Fruit fly (Drosophila melanogaster) whole organism, embryonic: ENCODE data around the gene CG33181.

ENCODE experiments used
- CG10147 ChIP-seq: fragments of 200-800 bp; sonication (Bioruptor generic); optimal IDR thresholded peaks from 2 replicates; lab custom pipeline; 2019; ENCODE audit warnings: missing biosample characterization, mild to moderate bottlenecking, missing genetic modification characterization, moderate library complexity
- CG10267 ChIP-seq: fragments of 200-800 bp; sonication (Bioruptor generic); optimal IDR thresholded peaks from 2 replicates; lab custom pipeline; 2018; ENCODE audit warnings: missing biosample characterization, mild to moderate bottlenecking, missing genetic modification characterization, moderate library complexity
- CG11247 ChIP-seq: fragments of 200-800 bp; sonication (Bioruptor generic); IDR thresholded peaks from 2 replicates; pipeline ENCODE4 v1.3.6; 2022; ENCODE audit warnings: missing biosample characterization, missing genetic modification characterization
- CG12391 ChIP-seq: fragments of 200-800 bp; sonication (Bioruptor generic); optimal IDR thresholded peaks from 3 replicates; lab custom pipeline; 2018; ENCODE audit warnings: missing biosample characterization, mild to moderate bottlenecking, missing genetic modification characterization, moderate library complexity
- CG12942 ChIP-seq: fragments of 200-800 bp; sonication (Bioruptor generic); optimal IDR thresholded peaks from 3 replicates; lab custom pipeline; 2016; ENCODE audit warnings: missing biosample characterization, missing genetic modification characterization
- CG13123 ChIP-seq: fragments of 200-800 bp; sonication (Bioruptor generic); optimal IDR thresholded peaks from 2 replicates; lab custom pipeline; 2016; ENCODE audit warnings: missing biosample characterization, missing genetic modification characterization
- CG13424 ChIP-seq: fragments of 200-800 bp; sonication (Bioruptor generic); optimal IDR thresholded peaks from 2 replicates; lab custom pipeline; 2019; ENCODE audit warnings: missing biosample characterization, mild to moderate bottlenecking, missing genetic modification characterization, moderate library complexity
- CG1792 ChIP-seq: fragments of 200-800 bp; sonication (Bioruptor generic); optimal IDR thresholded peaks from 2 replicates; lab custom pipeline; 2016; ENCODE audit warnings: missing biosample characterization, missing genetic modification characterization
- CG30020 ChIP-seq: fragments of 200-800 bp; optimal IDR thresholded peaks from 2 replicates; lab custom pipeline; 2019; ENCODE audit warnings: missing biosample characterization, mild to moderate bottlenecking, missing genetic modification characterization, moderate library complexity
- CG31224 ChIP-seq: fragments of 200-800 bp; sonication (Bioruptor generic); IDR thresholded peaks from 2 replicates; pipeline ENCODE4 v1.3.6; 2022; ENCODE audit warnings: missing biosample characterization, missing genetic modification characterization
- CG31388 ChIP-seq: fragments of 200-800 bp; sonication (Bioruptor generic); optimal IDR thresholded peaks from 2 replicates; lab custom pipeline; 2016; ENCODE audit warnings: missing biosample characterization, missing genetic modification characterization
- CG32767 ChIP-seq: fragments of 200-800 bp; sonication (Bioruptor generic); IDR thresholded peaks from 2 replicates; pipeline ENCODE4 v1.3.6; 2022; ENCODE audit warnings: missing biosample characterization, missing genetic modification characterization
- CG32772 ChIP-seq: fragments of 200-800 bp; sonication (Bioruptor generic); IDR thresholded peaks from 2 replicates; pipeline ENCODE4 v1.3.6; 2022; ENCODE audit warnings: missing biosample characterization, missing genetic modification characterization
- CG3407 ChIP-seq: fragments of 200-800 bp; sonication (Bioruptor generic); optimal IDR thresholded peaks from 2 replicates; lab custom pipeline; 2018; ENCODE audit warnings: missing biosample characterization, mild to moderate bottlenecking, missing genetic modification characterization
- CG3838 ChIP-seq: fragments of 200-800 bp; sonication (Bioruptor generic); optimal IDR thresholded peaks from 3 replicates; lab custom pipeline; 2016; ENCODE audit warnings: missing biosample characterization, missing genetic modification characterization
- CG4404 ChIP-seq: fragments of 200-800 bp; sonication (Bioruptor generic); IDR thresholded peaks from 2 replicates; pipeline ENCODE4 v1.3.6; 2022; ENCODE audit warnings: missing biosample characterization, missing genetic modification characterization
- CG5245 ChIP-seq: fragments of 200-800 bp; sonication (Bioruptor generic); optimal IDR thresholded peaks from 3 replicates; lab custom pipeline; 2016; ENCODE audit warnings: missing biosample characterization, missing genetic modification characterization
- CG5953 ChIP-seq: fragments of 200-800 bp; sonication (Bioruptor generic); IDR thresholded peaks from 2 replicates; pipeline ENCODE4 v1.3.6; 2022; ENCODE audit warnings: missing biosample characterization, missing genetic modification characterization
- CG6272 ChIP-seq: fragments of 200-800 bp; sonication (Bioruptor generic); IDR thresholded peaks from 2 replicates; pipeline ENCODE4 v1.3.6; 2022; ENCODE audit warnings: missing biosample characterization, missing genetic modification characterization
- CG7963 ChIP-seq: fragments of 200-800 bp; sonication (Bioruptor generic); IDR thresholded peaks from 3 replicates; pipeline ENCODE4 v1.3.6; 2022; ENCODE audit warnings: missing biosample characterization, missing genetic modification characterization; ENCODE audit not compliant: partially characterized antibody
- CG8290 ChIP-seq, 3 experiments: fragments of 200-800 bp; sonication (Bioruptor generic); optimal IDR thresholded peaks; 2 replicates each; lab custom pipeline; 2016 to 2019; ENCODE audit warnings: missing biosample characterization in 3 of 3, missing genetic modification characterization in 3 of 3, mild to moderate bottlenecking in 2 of 3, moderate library complexity in 1 of 3
- CG9215 ChIP-seq: fragments of 200-800 bp; sonication (Bioruptor generic); IDR thresholded peaks from 2 replicates; pipeline ENCODE4 v1.3.6; 2022; ENCODE audit warnings: missing biosample characterization, missing genetic modification characterization
- CoRest ChIP-seq: fragments of 200-800 bp; sonication (Bioruptor generic); optimal IDR thresholded peaks from 3 replicates; lab custom pipeline; 2018; ENCODE audit warnings: missing biosample characterization, mild to moderate bottlenecking, missing genetic modification characterization, moderate library complexity
- Dek ChIP-seq: fragments of 200-800 bp; sonication (Bioruptor generic); optimal IDR thresholded peaks from 3 replicates; lab custom pipeline; 2019; ENCODE audit warnings: missing biosample characterization, mild to moderate bottlenecking, missing genetic modification characterization, moderate library complexity
- Drgx ChIP-seq: fragments of 200-800 bp; sonication (Bioruptor generic); IDR thresholded peaks from 2 replicates; pipeline ENCODE4 v1.3.6; 2022; ENCODE audit warnings: missing biosample characterization, missing genetic modification characterization
- HLH4C ChIP-seq: fragments of 200-800 bp; sonication (Bioruptor generic); IDR thresholded peaks from 3 replicates; pipeline ENCODE4 v1.3.6; 2022; ENCODE audit warnings: missing biosample characterization, missing genetic modification characterization; ENCODE audit not compliant: partially characterized antibody
- Hand ChIP-seq: fragments of 200-800 bp; sonication (Bioruptor generic); optimal IDR thresholded peaks from 2 replicates; lab custom pipeline; 2017; ENCODE audit warnings: mild to moderate bottlenecking, missing biosample characterization, missing genetic modification reagents, missing genetic modification characterization
- Hmr ChIP-seq: fragments of 200-800 bp; sonication (Bioruptor generic); optimal IDR thresholded peaks from 3 replicates; lab custom pipeline; 2017; ENCODE audit warnings: mild to moderate bottlenecking, missing biosample characterization, missing genetic modification reagents, missing genetic modification characterization
- Hr3 ChIP-seq: fragments of 200-800 bp; sonication (Bioruptor generic); optimal IDR thresholded peaks from 3 replicates; lab custom pipeline; 2016; ENCODE audit warnings: missing biosample characterization, missing genetic modification characterization
- NC2β ChIP-seq: fragments of 200-800 bp; sonication (Bioruptor generic); optimal IDR thresholded peaks from 2 replicates; lab custom pipeline; 2016; ENCODE audit warnings: missing biosample characterization, missing genetic modification characterization
- Nf-YB ChIP-seq: fragments of 200-800 bp; sonication (Bioruptor generic); optimal IDR thresholded peaks from 3 replicates; lab custom pipeline; 2019; ENCODE audit warnings: missing biosample characterization, mild to moderate bottlenecking, missing genetic modification characterization, moderate library complexity
- Sox102F ChIP-seq: fragments of 200-800 bp; sonication (Bioruptor generic); optimal IDR thresholded peaks from 2 replicates; lab custom pipeline; 2018; ENCODE audit warnings: missing biosample characterization, mild to moderate bottlenecking, missing genetic modification characterization, moderate library complexity
- Stat92E ChIP-seq, 3 experiments: fragments of >200 bp in 2 of 3; fragments of 200-800 bp in 1 of 3; sonication (Bioruptor generic) in 1 of 3; optimal IDR thresholded peaks; 2 replicates each; lab custom pipeline; 2017 to 2019; ENCODE audit warnings: missing biosample characterization in 3 of 3, missing genetic modification characterization in 3 of 3, mild to moderate bottlenecking in 1 of 3, moderate library complexity in 1 of 3
- Xbp1 ChIP-seq: fragments of 200-800 bp; sonication (Bioruptor generic); optimal IDR thresholded peaks from 3 replicates; lab custom pipeline; 2016; ENCODE audit warnings: missing biosample characterization, mild to moderate bottlenecking, missing genetic modification characterization
- ara ChIP-seq: fragments of 200-800 bp; sonication (Bioruptor generic); IDR thresholded peaks from 2 replicates; pipeline ENCODE4 v1.3.6; 2022; ENCODE audit warnings: missing biosample characterization, missing genetic modification characterization
- crol ChIP-seq: fragments of 200-800 bp; sonication (Bioruptor generic); IDR thresholded peaks from 2 replicates; pipeline ENCODE4 v1.3.6; 2022; ENCODE audit warnings: missing biosample characterization, missing genetic modification characterization
- disco-r ChIP-seq: fragments of 200-800 bp; sonication (Bioruptor generic); optimal IDR thresholded peaks from 2 replicates; lab custom pipeline; 2016; ENCODE audit warnings: missing biosample characterization, missing genetic modification characterization
- dysf ChIP-seq: fragments of 200-800 bp; sonication (Bioruptor generic); IDR thresholded peaks from 3 replicates; pipeline ENCODE4 v1.3.6; 2022; ENCODE audit warnings: missing biosample characterization, missing genetic modification characterization
- fu2 ChIP-seq: fragments of 200-800 bp; sonication (Bioruptor generic); optimal IDR thresholded peaks from 2 replicates; lab custom pipeline; 2016; ENCODE audit warnings: missing biosample characterization, missing genetic modification characterization
- gro ChIP-seq: fragments of 200-800 bp; sonication (Bioruptor generic); optimal IDR thresholded peaks from 2 replicates; lab custom pipeline; 2016; ENCODE audit warnings: missing biosample characterization, missing genetic modification characterization
- lbe ChIP-seq: fragments of 200-800 bp; sonication (Bioruptor generic); optimal IDR thresholded peaks from 2 replicates; lab custom pipeline; 2016; ENCODE audit warnings: missing biosample characterization, mild to moderate bottlenecking, missing genetic modification characterization
- mirr ChIP-seq: fragments of 200-800 bp; sonication (Bioruptor generic); optimal IDR thresholded peaks from 3 replicates; lab custom pipeline; 2018; ENCODE audit warnings: missing biosample characterization, mild to moderate bottlenecking, missing genetic modification characterization
- mld ChIP-seq: fragments of 200-800 bp; sonication (Bioruptor generic); IDR thresholded peaks from 3 replicates; pipeline ENCODE4 v1.3.6; 2022; ENCODE audit warnings: missing biosample characterization, missing genetic modification characterization; ENCODE audit not compliant: partially characterized antibody
- rib ChIP-seq: fragments of 200-800 bp; sonication (Bioruptor generic); IDR thresholded peaks from 2 replicates; pipeline ENCODE4 v1.3.6; 2022; ENCODE audit warnings: missing biosample characterization, missing genetic modification characterization
- seq ChIP-seq: fragments of 200-800 bp; sonication (Bioruptor generic); IDR thresholded peaks from 2 replicates; pipeline ENCODE4 v1.3.6; 2022; ENCODE audit warnings: missing biosample characterization, missing genetic modification characterization
- sim ChIP-seq: fragments of 200-800 bp; sonication (Bioruptor generic); IDR thresholded peaks from 2 replicates; pipeline ENCODE4 v1.3.6; 2022; ENCODE audit warnings: missing biosample characterization, missing genetic modification characterization
- slou ChIP-seq: fragments of 200-800 bp; sonication (Bioruptor generic); optimal IDR thresholded peaks from 3 replicates; lab custom pipeline; 2016; ENCODE audit warnings: missing biosample characterization, missing genetic modification characterization
- sob ChIP-seq: fragments of 200-800 bp; sonication (Bioruptor generic); IDR thresholded peaks from 2 replicates; pipeline ENCODE4 v1.3.6; 2022; ENCODE audit warnings: missing biosample characterization, missing genetic modification characterization
- trh ChIP-seq: fragments of 200-800 bp; sonication (Bioruptor generic); optimal IDR thresholded peaks from 2 replicates; lab custom pipeline; 2016; ENCODE audit warnings: missing biosample characterization, missing genetic modification characterization
- wor ChIP-seq: fragments of 200-800 bp; sonication (Bioruptor generic); IDR thresholded peaks from 2 replicates; pipeline ENCODE4 v1.3.6; 2022; ENCODE audit warnings: missing biosample characterization, missing genetic modification characterization
- zfh2 ChIP-seq: fragments of 200-800 bp; sonication (Bioruptor generic); optimal IDR thresholded peaks from 2 replicates; lab custom pipeline; 2016; ENCODE audit warnings: missing biosample characterization, missing genetic modification characterization

CG33181 gene

DNA sequence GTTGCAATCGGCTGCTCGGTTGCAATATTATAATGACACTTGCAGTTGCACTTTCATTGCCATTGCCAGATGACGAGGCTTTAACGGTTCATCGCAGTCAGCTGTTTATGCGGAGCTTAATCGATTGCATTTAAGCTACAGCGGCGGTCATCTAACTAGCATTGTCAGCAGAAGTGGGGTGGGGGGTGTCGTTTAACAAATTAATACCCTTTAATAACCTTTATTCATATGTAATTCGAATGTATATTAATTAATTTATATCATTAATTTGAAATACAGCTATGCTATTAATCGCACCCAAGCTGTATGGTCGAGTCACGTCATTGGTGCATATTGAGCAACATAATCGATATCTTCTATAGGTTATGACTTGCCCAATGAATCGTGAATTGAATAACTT lies 3.7 kb downstream of the CG33181 start (continued):
- TF ChIP-seq CG10267 (tag; lab: Kevin White, UChicago) (peak; percentile 54), Hmr (GFP tag; lab: Kevin White, UChicago) (peak; percentile 40), CG3407 (GFP tag; lab: Kevin White, UChicago) (peak; percentile 62), crol (GFP tag; lab: Robert Waterston, UW) (peak; percentile 19; the same call in 1 of the 2 replicates), Hand (peak; percentile 15), CG32767 (peak; percentile 73; the same call in 1 of the 2 replicates), CG10147 (GFP tag; lab: Kevin White, UChicago) (peak; percentile 44), CG8290 (GFP tag; optimal IDR thresholded peaks at IDR 0.05; lab: Kevin White, UChicago) (peak; percentile 4), CG8290 (tag; optimal IDR thresholded peaks at IDR 0.05; lab: Kevin White, UChicago) (peak in 1 of 2 experiments; percentile 51), trh (GFP tag; lab: Kevin White, UChicago) (peak; percentile 48), mirr (GFP tag; lab: Kevin White, UChicago) (no peak), seq (GFP tag; lab: Robert Waterston, UW) (peak; percentile 68), CG4404 (GFP tag; lab: Robert Waterston, UW) (no peak), gro (GFP tag; lab: Kevin White, UChicago) (no peak), dysf (peak; percentile 83), Drgx (GFP tag; lab: Robert Waterston, UW) (peak; percentile 88), CG11247 (GFP tag; lab: Robert Waterston, UW) (peak; percentile 72), Nf-YB (GFP tag; lab: Kevin White, UChicago) (peak; percentile 45), CG32772 (GFP tag; lab: Robert Waterston, UW) (peak; percentile 83), CG5953 (GFP tag; lab: Robert Waterston, UW) (peak; percentile 87), CG6272 (GFP tag; lab: Robert Waterston, UW) (peak; percentile 66), NC2β (GFP tag; lab: Kevin White, UChicago) (no peak), CG9215 (GFP tag; lab: Robert Waterston, UW) (peak; percentile 23; the same call in 1 of the 2 replicates), Stat92E (GFP tag; optimal IDR thresholded peaks at IDR 0.05; lab: Kevin White, UChicago) (no peak), CG12391 (tag; lab: Kevin White, UChicago) (peak; percentile 78), CG12942 (peak; percentile 20), sob (peak; percentile 80), CG7963 (GFP tag; lab: Robert Waterston, UW) (no peak), CG31388 (GFP tag; lab: Kevin White, UChicago) (peak; percentile 5), CG31224 (GFP tag; lab: Robert Waterston, UW) (peak; percentile 56; the same call in 1 of the 2 replicates), Dek (tag; lab: Kevin White, UChicago) (peak; percentile 55), CG13424 (tag; lab: Kevin White, UChicago) (peak; percentile 83), zfh2 (GFP tag; lab: Kevin White, UChicago) (no peak), slou (GFP tag; lab: Kevin White, UChicago) (peak; percentile 39), wor (GFP tag; lab: Robert Waterston, UW) (peak; percentile 76), disco-r (GFP tag; lab: Kevin White, UChicago) (no peak), rib (GFP tag; lab: Robert Waterston, UW) (no peak), sim (peak; percentile 78), CG13123 (GFP tag; lab: Kevin White, UChicago) (peak; percentile 41), CoRest (peak; percentile 78), CG5245 (GFP tag; lab: Kevin White, UChicago) (peak; percentile 64), fu2 (GFP tag; lab: Kevin White, UChicago) (no peak), CG1792 (GFP tag; lab: Kevin White, UChicago) (no peak), CG3838 (no peak), CG30020 (tag; lab: Kevin White, UChicago) (peak; percentile 10), ara (GFP tag; lab: Robert Waterston, UW) (peak; percentile 77), Sox102F (GFP tag; lab: Kevin White, UChicago) (peak; percentile 91), Hr3 (GFP tag; lab: Kevin White, UChicago) (peak; percentile 43), mld (GFP tag; lab: Robert Waterston, UW) (no peak), HLH4C (no peak), lbe (GFP tag; lab: Kevin White, UChicago) (peak; percentile 15), Xbp1 (GFP tag; lab: Kevin White, UChicago) (peak; percentile 82)
